Worm (Caenorhabditis elegans) whole organism, L2 larva: ENCODE data around the gene R06F6.12.
A peak's percentile ranks its signal among the peaks of the same experiment; 100 is the strongest.

Source experiments
- C34F6.9 ChIP-seq: fragments of 150-350 bp; optimal IDR thresholded peaks from 2 replicates; lab custom pipeline; 2014; ENCODE audit warnings: missing biosample characterization, missing genetic modification characterization
- F13H6.1 ChIP-seq: sonication (generic microtip); optimal IDR thresholded peaks from 2 replicates; lab custom pipeline; 2016; ENCODE audit warnings: missing genetic modification characterization, missing compliant biosample characterization
- R02D3.7 ChIP-seq: fragments of 150-350 bp; optimal IDR thresholded peaks from 2 replicates; lab custom pipeline; 2014; ENCODE audit warnings: missing biosample characterization, missing genetic modification characterization
- Y55F3AM.14 ChIP-seq: fragments of 200-800 bp; sonication (Bioruptor generic); optimal IDR thresholded peaks from 2 replicates; lab custom pipeline; 2018; ENCODE audit warnings: mild to moderate bottlenecking, missing genetic modification characterization, missing compliant biosample characterization
- ZK546.5 ChIP-seq: sonication (generic microtip); optimal IDR thresholded peaks from 2 replicates; lab custom pipeline; 2017; ENCODE audit warnings: missing biosample characterization, missing genetic modification characterization
- alr-1 ChIP-seq: fragments of 150-350 bp; optimal IDR thresholded peaks from 2 replicates; lab custom pipeline; 2014; ENCODE audit warnings: missing biosample characterization, missing genetic modification characterization
- aly-2 ChIP-seq: fragments of 150-350 bp; optimal IDR thresholded peaks from 2 replicates; lab custom pipeline; 2014; ENCODE audit warnings: missing biosample characterization, missing genetic modification characterization
- ama-1 ChIP-seq: fragments of 150-350 bp; optimal IDR thresholded peaks from 2 replicates; lab custom pipeline; 2018; ENCODE audit warnings: inconsistent platforms
- blmp-1 ChIP-seq: sonication (generic microtip); optimal IDR thresholded peaks from 2 replicates; lab custom pipeline; 2017; ENCODE audit warnings: missing genetic modification characterization, mild to moderate bottlenecking, missing compliant biosample characterization, antibody characterized with exemption, moderate library complexity; ENCODE audit not compliant: insufficient read depth
- ceh-16 ChIP-seq: fragments of 150-350 bp; optimal IDR thresholded peaks from 2 replicates; lab custom pipeline; 2014; ENCODE audit warnings: missing biosample characterization, missing genetic modification characterization
- ceh-82 ChIP-seq: fragments of 150-350 bp; optimal IDR thresholded peaks from 2 replicates; lab custom pipeline; 2014; ENCODE audit warnings: missing biosample characterization, missing genetic modification characterization
- crh-2 ChIP-seq: sonication (generic microtip); optimal IDR thresholded peaks from 2 replicates; lab custom pipeline; 2017; ENCODE audit warnings: missing biosample characterization, missing genetic modification characterization
- dmd-4 ChIP-seq: sonication (generic microtip); optimal IDR thresholded peaks from 2 replicates; lab custom pipeline; 2017; ENCODE audit warnings: missing biosample characterization, missing genetic modification characterization
- egl-27 ChIP-seq: sonication (generic microtip); optimal IDR thresholded peaks from 3 replicates; lab custom pipeline; 2017; ENCODE audit warnings: missing biosample characterization, missing genetic modification reagents, missing genetic modification characterization
- elt-1 ChIP-seq: fragments of 150-350 bp; optimal IDR thresholded peaks from 2 replicates; lab custom pipeline; 2014; ENCODE audit warnings: missing biosample characterization, missing genetic modification characterization
- elt-3 ChIP-seq: sonication (generic microtip); optimal IDR thresholded peaks from 2 replicates; lab custom pipeline; 2017; ENCODE audit warnings: missing biosample characterization, missing genetic modification characterization
- fos-1 ChIP-seq: fragments of 150-350 bp; optimal IDR thresholded peaks from 2 replicates; lab custom pipeline; 2014; ENCODE audit warnings: missing biosample characterization, missing genetic modification characterization
- gmeb-1 ChIP-seq: fragments of 150-350 bp; optimal IDR thresholded peaks from 2 replicates; lab custom pipeline; 2014; ENCODE audit warnings: missing biosample characterization, missing genetic modification characterization
- lin-11 ChIP-seq: fragments of 150-350 bp; sonication (generic microtip); optimal IDR thresholded peaks from 2 replicates; lab custom pipeline; 2014; ENCODE audit warnings: missing biosample characterization, missing genetic modification characterization, inconsistent platforms, mixed read lengths
- lin-13 ChIP-seq: fragments of 150-350 bp; optimal IDR thresholded peaks from 2 replicates; lab custom pipeline; 2014; ENCODE audit warnings: missing biosample characterization, missing genetic modification reagents, missing genetic modification characterization
- lin-39 ChIP-seq: fragments of 150-350 bp; optimal IDR thresholded peaks from 2 replicates; lab custom pipeline; 2014; ENCODE audit warnings: missing biosample characterization, missing genetic modification reagents, missing genetic modification characterization
- lsy-2 ChIP-seq, 2 experiments: fragments of 150-350 bp in 1 of 2; sonication (generic microtip) in 1 of 2; optimal IDR thresholded peaks; 2 replicates each; lab custom pipeline; 2014 to 2017; ENCODE audit warnings: missing biosample characterization in 2 of 2, missing genetic modification characterization in 2 of 2
- mab-5 ChIP-seq: fragments of 150-350 bp; optimal IDR thresholded peaks from 2 replicates; lab custom pipeline; 2014; ENCODE audit warnings: missing biosample characterization, missing genetic modification characterization
- mbf-1 ChIP-seq: sonication (generic microtip); optimal IDR thresholded peaks from 2 replicates; lab custom pipeline; 2017; ENCODE audit warnings: missing biosample characterization, missing genetic modification characterization
- mdl-1 ChIP-seq, 2 experiments: fragments of 150-350 bp in 1 of 2; sonication (generic microtip) in 1 of 2; optimal IDR thresholded peaks; 2 replicates each; lab custom pipeline; 2017; ENCODE audit warnings: missing biosample characterization in 2 of 2, missing genetic modification characterization in 2 of 2
- nhr-10 ChIP-seq: sonication (generic microtip); optimal IDR thresholded peaks from 2 replicates; lab custom pipeline; 2017; ENCODE audit warnings: missing biosample characterization, missing genetic modification characterization
- nhr-11 ChIP-seq: fragments of 150-350 bp; optimal IDR thresholded peaks from 2 replicates; lab custom pipeline; 2014; ENCODE audit warnings: missing biosample characterization, missing genetic modification characterization
- nhr-12 ChIP-seq: fragments of 150-350 bp; optimal IDR thresholded peaks from 2 replicates; lab custom pipeline; 2014; ENCODE audit warnings: missing biosample characterization, missing genetic modification characterization
- nhr-129 ChIP-seq: fragments of 150-350 bp; optimal IDR thresholded peaks from 2 replicates; lab custom pipeline; 2014; ENCODE audit warnings: missing biosample characterization, missing genetic modification characterization
- nhr-21 ChIP-seq: fragments of 150-350 bp; optimal IDR thresholded peaks from 2 replicates; lab custom pipeline; 2014; ENCODE audit warnings: missing biosample characterization, missing genetic modification characterization
- nhr-23 ChIP-seq: fragments of 150-350 bp; optimal IDR thresholded peaks from 2 replicates; lab custom pipeline; 2014; ENCODE audit warnings: missing biosample characterization, missing genetic modification reagents, missing genetic modification characterization
- nhr-237 ChIP-seq: fragments of 150-350 bp; optimal IDR thresholded peaks from 2 replicates; lab custom pipeline; 2014; ENCODE audit warnings: missing biosample characterization, missing genetic modification characterization
- nhr-25 ChIP-seq: fragments of 150-350 bp; sonication (generic microtip); optimal IDR thresholded peaks from 3 replicates; lab custom pipeline; 2014; ENCODE audit warnings: missing biosample characterization, missing genetic modification characterization
- nhr-6 ChIP-seq: fragments of 150-350 bp; optimal IDR thresholded peaks from 2 replicates; lab custom pipeline; 2014; ENCODE audit warnings: missing biosample characterization, missing genetic modification characterization
- nhr-77 ChIP-seq: fragments of 150-350 bp; optimal IDR thresholded peaks from 2 replicates; lab custom pipeline; 2014; ENCODE audit warnings: missing biosample characterization, missing genetic modification characterization
- peb-1 ChIP-seq: fragments of 150-350 bp; optimal IDR thresholded peaks from 2 replicates; lab custom pipeline; 2014; ENCODE audit warnings: missing biosample characterization, missing genetic modification characterization
- sem-4 ChIP-seq: fragments of 150-350 bp; optimal IDR thresholded peaks from 2 replicates; lab custom pipeline; 2014; ENCODE audit warnings: missing biosample characterization, missing genetic modification reagents, missing genetic modification characterization
- skn-1 ChIP-seq: sonication (generic microtip); optimal IDR thresholded peaks from 2 replicates; lab custom pipeline; 2017; ENCODE audit warnings: missing biosample characterization, missing genetic modification characterization
- sma-3 ChIP-seq: sonication (generic microtip); optimal IDR thresholded peaks from 2 replicates; lab custom pipeline; 2016; ENCODE audit warnings: missing genetic modification reagents, missing genetic modification characterization, missing compliant biosample characterization
- sma-9 ChIP-seq, 2 experiments: fragments of 150-350 bp in 1 of 2; sonication (generic microtip) in 1 of 2; optimal IDR thresholded peaks; 2 replicates each; lab custom pipeline; 2014 to 2016; ENCODE audit warnings: missing genetic modification characterization in 2 of 2, mild to moderate bottlenecking in 1 of 2, missing biosample characterization in 1 of 2, missing compliant biosample characterization in 1 of 2, missing genetic modification reagents in 1 of 2, moderate library complexity in 1 of 2
- snpc-4 ChIP-seq: fragments of 150-350 bp; optimal IDR thresholded peaks from 2 replicates; lab custom pipeline; 2014; ENCODE audit warnings: missing biosample characterization, missing genetic modification characterization
- unc-39 ChIP-seq: fragments of 150-350 bp; optimal IDR thresholded peaks from 2 replicates; lab custom pipeline; 2014; ENCODE audit warnings: missing biosample characterization, missing genetic modification characterization
- unc-55 ChIP-seq: fragments of 150-350 bp; sonication (generic microtip); optimal IDR thresholded peaks from 3 replicates; lab custom pipeline; 2014; ENCODE audit warnings: missing biosample characterization, missing genetic modification reagents, missing genetic modification characterization
- unc-62 ChIP-seq: fragments of 150-350 bp; optimal IDR thresholded peaks from 2 replicates; lab custom pipeline; 2014; ENCODE audit warnings: missing biosample characterization, missing genetic modification reagents, missing genetic modification characterization
- zag-1 ChIP-seq: fragments of 150-350 bp; optimal IDR thresholded peaks from 2 replicates; lab custom pipeline; 2014; ENCODE audit warnings: missing biosample characterization, missing genetic modification characterization
- ztf-1 ChIP-seq: fragments of 200-800 bp; sonication (Bioruptor generic); conservative IDR thresholded peaks from 2 replicates; pipeline ENCODE4 v1.3.6; 2022; ENCODE audit warnings: missing genetic modification characterization, missing compliant biosample characterization
- ztf-11 ChIP-seq: sonication (generic microtip); optimal IDR thresholded peaks from 2 replicates; lab custom pipeline; 2017; ENCODE audit warnings: missing biosample characterization, missing genetic modification characterization
- ztf-4 ChIP-seq: fragments of 150-350 bp; optimal IDR thresholded peaks from 2 replicates; lab custom pipeline; 2014; ENCODE audit warnings: missing biosample characterization, missing genetic modification characterization

Gene R06F6.12

DNA sequence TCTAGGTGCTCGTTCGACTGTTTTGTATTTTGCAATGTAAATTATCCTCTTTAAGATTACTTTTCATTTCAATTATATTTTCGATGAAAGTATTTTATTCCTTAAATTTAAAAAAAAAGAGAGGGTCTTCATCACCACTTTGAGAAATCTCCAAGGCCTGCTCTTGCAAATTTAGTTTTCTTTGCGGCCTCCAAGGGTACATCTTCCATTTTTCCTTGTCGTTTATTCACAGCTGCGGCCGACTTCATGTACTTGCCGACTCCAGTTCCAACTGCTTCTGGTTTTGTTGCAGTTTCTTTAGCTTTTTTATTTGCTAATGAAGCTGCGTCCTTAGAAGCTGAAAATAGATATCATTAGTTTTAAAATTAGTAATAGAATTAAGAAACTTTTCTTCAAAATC, 46.8 kb upstream of the R06F6.12 start:
- TF ChIP-seq ZK546.5 (no peak), nhr-129 (tag; lab: Kevin White, UChicago) (no peak), nhr-23 (tag; lab: Kevin White, UChicago) (no peak), ceh-82 (tag; lab: Kevin White, UChicago) (no peak), nhr-77 (tag; lab: Kevin White, UChicago) (no peak), skn-1 (no peak), mbf-1 (tag; lab: Kevin White, UChicago) (no peak)

DNA sequence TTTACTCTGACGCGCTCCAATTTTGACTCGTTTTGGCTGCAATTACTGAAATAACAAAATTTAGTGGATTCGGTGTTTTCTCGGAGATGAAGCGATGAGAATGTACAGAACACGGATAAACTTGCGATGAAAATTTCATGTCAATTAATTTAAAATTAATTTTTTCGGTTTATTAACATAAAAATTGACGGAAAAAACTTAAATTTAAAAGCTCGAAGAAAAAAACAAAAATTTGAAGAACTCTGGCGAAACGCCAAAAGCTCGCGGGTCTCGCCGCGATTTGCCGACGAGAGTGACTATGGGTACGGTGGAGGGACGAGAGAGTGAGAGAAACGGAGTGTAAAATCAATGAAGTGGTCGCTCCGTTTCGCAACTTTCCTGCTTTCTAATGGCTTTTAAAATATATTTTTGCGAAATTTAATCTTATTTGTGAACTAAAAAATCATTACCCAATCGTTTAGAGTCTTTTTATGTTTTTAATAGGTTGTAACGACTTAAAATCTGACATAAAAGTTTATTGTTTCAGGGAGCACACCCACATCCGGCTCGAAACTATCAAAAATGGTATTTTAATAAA, 44.9 kb upstream of the R06F6.12 start, which contains the start of the genes gmps-1 and cap-2:
Gene gmps-1 (minus strand): TSS at position 51 of the 577 bp plus-strand sequence.
Gene cap-2 (plus strand): TSS at position 527 of the 577 bp plus-strand sequence.
- TF ChIP-seq zag-1 (tag; lab: Kevin White, UChicago) (peak; percentile 73), nhr-11 (tag; lab: Kevin White, UChicago) (no peak), lin-11 (tag; lab: Kevin White, UChicago) (peak; percentile 97), C34F6.9 (tag; lab: Kevin White, UChicago) (peak; percentile 97), nhr-21 (peak; percentile 95), nhr-237 (peak; percentile 79), sma-9 (GFP tag; optimal IDR thresholded peaks at IDR 0.05; lab: Kevin White, UChicago) (peak; percentile 98), sma-9 (tag; optimal IDR thresholded peaks at IDR 0.05; lab: Kevin White, UChicago) (no peak), mab-5 (tag; lab: Kevin White, UChicago) (peak; percentile 97), ama-1 (lab: Kevin White, UChicago) (peak; percentile 16), fos-1 (tag; lab: Kevin White, UChicago) (peak; percentile 94), gmeb-1 (peak; percentile 94), mbf-1 (tag; lab: Kevin White, UChicago) (peak; percentile 40), nhr-77 (tag; lab: Kevin White, UChicago) (peak; percentile 65), lin-13 (peak; percentile 96), unc-55 (GFP tag; lab: Kevin White, UChicago) (peak; percentile 99), nhr-129 (tag; lab: Kevin White, UChicago) (peak; percentile 87), ztf-11 (no peak), nhr-23 (tag; lab: Kevin White, UChicago) (no peak), crh-2 (peak; percentile 97), alr-1 (tag; lab: Kevin White, UChicago) (no peak), ztf-1 (no peak), unc-62 (GFP tag; lab: Kevin White, UChicago) (peak; percentile 87), lsy-2 (tag; optimal IDR thresholded peaks at IDR 0.05; lab: Kevin White, UChicago) (peak; percentile 100), ceh-16 (tag; lab: Kevin White, UChicago) (peak; percentile 76), Y55F3AM.14 (GFP tag; lab: Kevin White, UChicago) (peak; percentile 71), elt-3 (no peak), ceh-82 (tag; lab: Kevin White, UChicago) (peak; percentile 97), snpc-4 (peak; percentile 79), nhr-10 (peak; percentile 88), nhr-25 (peak; percentile 97), lin-39 (tag; lab: Kevin White, UChicago) (peak; percentile 0), sma-3 (GFP tag; lab: Kevin White, UChicago) (peak; percentile 95), elt-1 (no peak), dmd-4 (tag; lab: Kevin White, UChicago) (peak; percentile 57), egl-27 (tag; lab: Kevin White, UChicago) (peak; percentile 95), ztf-4 (tag; lab: Kevin White, UChicago) (peak; percentile 96), aly-2 (tag; lab: Kevin White, UChicago) (peak; percentile 6), R02D3.7 (tag; lab: Kevin White, UChicago) (peak; percentile 95), nhr-6 (tag; lab: Kevin White, UChicago) (peak; percentile 94), F13H6.1 (tag; lab: Kevin White, UChicago) (peak; percentile 97), mdl-1 (tag; optimal IDR thresholded peaks at IDR 0.05; lab: Kevin White, UChicago) (peak; percentile 52 to 79), ZK546.5 (peak; percentile 78), sem-4 (tag; lab: Kevin White, UChicago) (peak; percentile 95), skn-1 (no peak), unc-39 (no peak), nhr-12 (peak; percentile 22), blmp-1 (peak; percentile 51), peb-1 (tag; lab: Kevin White, UChicago) (no peak)
